Worm (Caenorhabditis elegans) whole organism, L1 larva: ENCODE measurements around the gene Y76B12C.4.

ENCODE experiments used
- C04F5.9 ChIP-seq: sonication (generic microtip); optimal IDR thresholded peaks from 2 replicates; lab custom pipeline; 2016; ENCODE audit warnings: missing genetic modification characterization, missing compliant biosample characterization
- C16A3.4 ChIP-seq: fragments of 150-350 bp; optimal IDR thresholded peaks from 2 replicates; lab custom pipeline; 2014; ENCODE audit warnings: missing biosample characterization, missing genetic modification characterization
- aha-1 ChIP-seq: fragments of 150-350 bp; optimal IDR thresholded peaks from 2 replicates; lab custom pipeline; 2014; ENCODE audit warnings: missing biosample characterization, missing genetic modification characterization
- ama-1 ChIP-seq: fragments of 150-350 bp; optimal IDR thresholded peaks from 2 replicates; lab custom pipeline; 2014
- ceh-90 ChIP-seq: sonication (generic microtip); optimal IDR thresholded peaks from 2 replicates; lab custom pipeline; 2016; ENCODE audit warnings: missing genetic modification characterization, missing compliant biosample characterization
- ces-1 ChIP-seq: fragments of 150-350 bp; optimal IDR thresholded peaks from 2 replicates; lab custom pipeline; 2014; ENCODE audit warnings: missing biosample characterization, missing genetic modification reagents, missing genetic modification characterization
- dpl-1 ChIP-seq, 3 experiments: fragments of 150-350 bp in 2 of 3; sonication (generic microtip) in 1 of 3; optimal IDR thresholded peaks; 2 replicates each; lab custom pipeline; 2014 to 2017; ENCODE audit warnings: missing biosample characterization in 3 of 3, missing genetic modification characterization in 3 of 3, missing genetic modification reagents in 3 of 3
- dsc-1 ChIP-seq: sonication (generic microtip); optimal IDR thresholded peaks from 2 replicates; lab custom pipeline; 2016; ENCODE audit warnings: mild to moderate bottlenecking, missing genetic modification characterization, missing compliant biosample characterization
- efl-1 ChIP-seq, 4 experiments: fragments of 150-350 bp; optimal IDR thresholded peaks in 3 of 4; peaks in 1 of 4; 1 replicate in 1 of 4; 2 replicates in 3 of 4; lab custom pipeline; 2014; ENCODE audit warnings: missing biosample characterization in 2 of 4, missing genetic modification characterization in 2 of 4, missing genetic modification reagents in 2 of 4
- efl-3 ChIP-seq: fragments of 200-800 bp; sonication (Bioruptor generic); optimal IDR thresholded peaks from 2 replicates; lab custom pipeline; 2018; ENCODE audit warnings: mild to moderate bottlenecking, missing genetic modification characterization, missing compliant biosample characterization
- egl-13 ChIP-seq: sonication (generic microtip); optimal IDR thresholded peaks from 2 replicates; lab custom pipeline; 2016; ENCODE audit warnings: missing genotype, missing genetic modification reagents, missing genetic modification characterization, missing compliant biosample characterization
- elt-3 ChIP-seq, 6 experiments: fragments of 150-350 bp in 1 of 6; sonication (generic microtip); optimal IDR thresholded peaks; 2 replicates each; lab custom pipeline; 2017 to 2018; ENCODE audit warnings: missing biosample characterization in 6 of 6, missing genetic modification characterization in 6 of 6, inconsistent platforms in 1 of 6
- fkh-8 ChIP-seq: sonication (generic microtip); optimal IDR thresholded peaks from 2 replicates; lab custom pipeline; 2016; ENCODE audit warnings: mild to moderate bottlenecking, missing genetic modification characterization, missing compliant biosample characterization
- grh-1 ChIP-seq: fragments of 200-800 bp; sonication (Bioruptor generic); IDR thresholded peaks from 2 replicates; pipeline ENCODE4 v1.3.6; 2022; ENCODE audit warnings: missing genetic modification reagents, missing genetic modification characterization, missing compliant biosample characterization
- hlh-17 ChIP-seq: fragments of 200-800 bp; sonication (Bioruptor generic); optimal IDR thresholded peaks from 2 replicates; lab custom pipeline; 2018; ENCODE audit warnings: missing genetic modification characterization, mild to moderate bottlenecking, missing compliant biosample characterization, moderate library complexity, borderline replicate concordance
- hlh-4 ChIP-seq: sonication (generic microtip); optimal IDR thresholded peaks from 2 replicates; lab custom pipeline; 2016; ENCODE audit warnings: mild to moderate bottlenecking, missing genetic modification characterization, missing compliant biosample characterization
- hpl-2 ChIP-seq: fragments of 150-350 bp; optimal IDR thresholded peaks from 2 replicates; lab custom pipeline; 2014; ENCODE audit warnings: missing biosample characterization, missing genetic modification reagents, missing genetic modification characterization
- irx-1 ChIP-seq: sonication (generic microtip); optimal IDR thresholded peaks from 2 replicates; lab custom pipeline; 2016; ENCODE audit warnings: missing genetic modification characterization, missing compliant biosample characterization
- isw-1 ChIP-seq: fragments of 200-800 bp; sonication (Bioruptor generic); IDR thresholded peaks from 2 replicates; pipeline ENCODE4 v1.3.6; 2022; ENCODE audit warnings: missing genetic modification characterization, missing compliant biosample characterization
- jun-1 ChIP-seq: fragments of 150-350 bp; optimal IDR thresholded peaks from 2 replicates; lab custom pipeline; 2014; ENCODE audit warnings: missing biosample characterization, missing genetic modification reagents, missing genetic modification characterization
- lin-14 ChIP-seq: fragments of 200-800 bp; sonication (Bioruptor generic); optimal IDR thresholded peaks from 2 replicates; lab custom pipeline; 2018; ENCODE audit warnings: mild to moderate bottlenecking, missing genetic modification characterization, moderate library complexity, missing compliant biosample characterization
- lin-35 ChIP-seq, 2 experiments: fragments of 150-350 bp; optimal IDR thresholded peaks; 2 replicates each; lab custom pipeline; 2014; ENCODE audit warnings: missing biosample characterization in 2 of 2, missing genetic modification characterization in 2 of 2, missing genetic modification reagents in 2 of 2
- lir-3 ChIP-seq: sonication (generic microtip); optimal IDR thresholded peaks from 2 replicates; lab custom pipeline; 2016; ENCODE audit warnings: mild to moderate bottlenecking, missing genetic modification characterization, moderate library complexity, missing compliant biosample characterization; ENCODE audit not compliant: poor library complexity
- lsy-2 ChIP-seq, 2 experiments: fragments of 150-350 bp; optimal IDR thresholded peaks; 2 replicates each; lab custom pipeline; 2014; ENCODE audit warnings: missing biosample characterization in 2 of 2, missing genetic modification characterization in 2 of 2
- mab-9 ChIP-seq: fragments of 200-800 bp; sonication (Bioruptor generic); IDR thresholded peaks from 2 replicates; pipeline ENCODE4 v1.3.6; 2022; ENCODE audit warnings: missing genetic modification reagents, missing genetic modification characterization, missing compliant biosample characterization
- mef-2 ChIP-seq: fragments of 150-350 bp; optimal IDR thresholded peaks from 2 replicates; lab custom pipeline; 2014; ENCODE audit warnings: missing biosample characterization, missing genetic modification characterization
- mep-1 ChIP-seq: fragments of 150-350 bp; optimal IDR thresholded peaks from 2 replicates; lab custom pipeline; 2014; ENCODE audit warnings: missing biosample characterization, missing genetic modification characterization
- nhr-11 ChIP-seq: fragments of 150-350 bp; optimal IDR thresholded peaks from 2 replicates; lab custom pipeline; 2014; ENCODE audit warnings: missing biosample characterization, missing genetic modification characterization
- nhr-12 ChIP-seq: sonication (generic microtip); optimal IDR thresholded peaks from 2 replicates; lab custom pipeline; 2017; ENCODE audit warnings: missing biosample characterization, missing genetic modification characterization
- nhr-20 ChIP-seq: sonication (generic microtip); optimal IDR thresholded peaks from 2 replicates; lab custom pipeline; 2016; ENCODE audit warnings: mild to moderate bottlenecking, missing genetic modification characterization, missing compliant biosample characterization
- nhr-237 ChIP-seq: fragments of 150-350 bp; optimal IDR thresholded peaks from 2 replicates; lab custom pipeline; 2014; ENCODE audit warnings: missing biosample characterization, missing genetic modification characterization
- nhr-76 ChIP-seq: sonication (generic microtip); optimal IDR thresholded peaks from 2 replicates; lab custom pipeline; 2017; ENCODE audit warnings: missing biosample characterization, missing genetic modification characterization
- nhr-77 ChIP-seq: fragments of 150-350 bp; optimal IDR thresholded peaks from 2 replicates; lab custom pipeline; 2014; ENCODE audit warnings: missing biosample characterization, missing genetic modification characterization
- nhr-84 ChIP-seq: sonication (generic microtip); optimal IDR thresholded peaks from 2 replicates; lab custom pipeline; 2017; ENCODE audit warnings: missing biosample characterization, missing genetic modification characterization
- skn-1 ChIP-seq: fragments of 150-350 bp; optimal IDR thresholded peaks from 2 replicates; lab custom pipeline; 2014; ENCODE audit warnings: missing biosample characterization, missing genetic modification characterization
- snpc-4 ChIP-seq: fragments of 150-350 bp; optimal IDR thresholded peaks from 2 replicates; lab custom pipeline; 2014; ENCODE audit warnings: missing biosample characterization, missing genetic modification characterization
- sox-4 ChIP-seq: sonication (generic microtip); optimal IDR thresholded peaks from 2 replicates; lab custom pipeline; 2016; ENCODE audit warnings: missing genetic modification characterization, missing compliant biosample characterization
- swsn-7 ChIP-seq: sonication (generic microtip); optimal IDR thresholded peaks from 2 replicates; lab custom pipeline; 2016; ENCODE audit warnings: missing genetic modification characterization, missing compliant biosample characterization
- unc-62 ChIP-seq: fragments of 150-350 bp; optimal IDR thresholded peaks from 2 replicates; lab custom pipeline; 2014; ENCODE audit warnings: missing biosample characterization, missing genetic modification reagents, missing genetic modification characterization
- unc-98 ChIP-seq: fragments of 200-800 bp; sonication (Bioruptor generic); IDR thresholded peaks from 2 replicates; pipeline ENCODE4 v1.3.6; 2022; ENCODE audit warnings: missing genetic modification characterization, missing compliant biosample characterization
- zag-1 ChIP-seq: fragments of 150-350 bp; optimal IDR thresholded peaks from 2 replicates; lab custom pipeline; 2014; ENCODE audit warnings: missing biosample characterization, missing genetic modification characterization
- zip-4 ChIP-seq: fragments of 200-800 bp; sonication (Bioruptor generic); optimal IDR thresholded peaks from 2 replicates; lab custom pipeline; 2018; ENCODE audit warnings: mild to moderate bottlenecking, missing genetic modification characterization, moderate library complexity, missing compliant biosample characterization
- ztf-4 ChIP-seq: fragments of 150-350 bp; optimal IDR thresholded peaks from 2 replicates; lab custom pipeline; 2014; ENCODE audit warnings: missing biosample characterization, missing genetic modification characterization

Y76B12C.4 gene

ce11 chrIV:1971078-1971477, 1.1 kb downstream of the Y76B12C.4 start:
- TF ChIP-seq nhr-84 (no peak), egl-13 (tag; lab: Kevin White, UChicago) (no peak), mef-2 (tag; lab: Kevin White, UChicago) (no peak), lir-3 (tag; lab: Kevin White, UChicago) (no peak), C04F5.9 (tag; lab: Kevin White, UChicago) (no peak)

- TF ChIP-seq hlh-4, result no peak
- no peak for TF ChIP-seq aha-1 (tag; lab: Kevin White, UChicago)
- TF ChIP-seq lin-14 (GFP tag; lab: Kevin White, UChicago), result no peak
- no peak for TF ChIP-seq irx-1 (tag; lab: Kevin White, UChicago)
- TF ChIP-seq nhr-237 (tag; lab: Kevin White, UChicago), result no peak
- TF ChIP-seq nhr-11 (tag; lab: Kevin White, UChicago), result no peak
- no peak for TF ChIP-seq ztf-4 (tag; lab: Kevin White, UChicago)
- TF ChIP-seq mab-9, result no peak
- no peak for TF ChIP-seq unc-98 (GFP tag; lab: Robert Waterston, UW)
- no peak for TF ChIP-seq fkh-8 (tag; lab: Kevin White, UChicago)
- TF ChIP-seq mep-1 (tag; lab: Kevin White, UChicago), result no peak
- no peak for TF ChIP-seq ceh-90 (tag; lab: Kevin White, UChicago)
- no peak for TF ChIP-seq nhr-84
- no peak for TF ChIP-seq hpl-2 (GFP tag; lab: Kevin White, UChicago)
- no peak for TF ChIP-seq zag-1 (tag; lab: Kevin White, UChicago)
- no peak for TF ChIP-seq dpl-1 (GFP tag; optimal IDR thresholded peaks at IDR 0.05; lab: Kevin White, UChicago)
- TF ChIP-seq, all 84 proteins: peak for 0
Measured at ce11 chrIV:1970158-1970557, 2.0 kb downstream of the Y76B12C.4 start.

ce11 chrIV:1969353-1969752, 2.8 kb downstream of the Y76B12C.4 start, which contains the start of gene Y48A5A.3:
TSS of gene Y48A5A.3 (plus strand) at chrIV:1969737.
- TF ChIP-seq sox-4 (tag; lab: Kevin White, UChicago), result no peak
- no peak for TF ChIP-seq snpc-4 (tag; lab: Kevin White, UChicago)
- TF ChIP-seq ces-1 (GFP tag; lab: Kevin White, UChicago), result no peak
- TF ChIP-seq ama-1 (lab: Kevin White, UChicago), result no peak
- no peak for TF ChIP-seq nhr-76 (tag; lab: Kevin White, UChicago)
- TF ChIP-seq lin-35 (GFP tag; optimal IDR thresholded peaks at IDR 0.05; lab: Kevin White, UChicago), result no peak
- TF ChIP-seq nhr-77 (tag; lab: Kevin White, UChicago), result no peak
- no peak for TF ChIP-seq lir-3 (tag; lab: Kevin White, UChicago)
- TF ChIP-seq efl-1 (optimal IDR thresholded peaks at IDR 0.05; lab: Kevin White, UChicago), result no peak
- no peak for TF ChIP-seq efl-1 (GFP tag; optimal IDR thresholded peaks at IDR 0.05 in 1 of 2; lab: Kevin White, UChicago)
- no peak for TF ChIP-seq nhr-237 (tag; lab: Kevin White, UChicago)

ce11 chrIV:1965135-1965534, 7.0 kb downstream of the Y76B12C.4 start, which contains the start of gene Y48A5A.1:
TSS of gene Y48A5A.1 (plus strand) at chrIV:1965481.
- TF ChIP-seq dsc-1 (tag; lab: Kevin White, UChicago) (no peak), irx-1 (tag; lab: Kevin White, UChicago) (no peak), lsy-2 (tag; optimal IDR thresholded peaks at IDR 0.05; lab: Kevin White, UChicago) (no peak), jun-1 (tag; lab: Kevin White, UChicago) (no peak), isw-1 (GFP tag; lab: Robert Waterston, UW) (no peak), zip-4 (no peak), ces-1 (GFP tag; lab: Kevin White, UChicago) (no peak), unc-62 (GFP tag; lab: Kevin White, UChicago) (no peak), skn-1 (tag; lab: Kevin White, UChicago) (no peak), mep-1 (tag; lab: Kevin White, UChicago) (no peak), swsn-7 (tag; lab: Kevin White, UChicago) (no peak), efl-3 (GFP tag; lab: Kevin White, UChicago) (no peak), elt-3 (tag; optimal IDR thresholded peaks at IDR 0.05; lab: Kevin White, UChicago) (no peak), hlh-17 (GFP tag; lab: Kevin White, UChicago) (no peak), C16A3.4 (tag; lab: Kevin White, UChicago) (no peak), nhr-12 (tag; lab: Kevin White, UChicago) (no peak), grh-1 (GFP tag; lab: Robert Waterston, UW) (no peak), nhr-20 (tag; lab: Kevin White, UChicago) (no peak)
